Worm (Caenorhabditis elegans): ENCODE measurements around the gene elt-2.

elt-2 gene

DNA sequence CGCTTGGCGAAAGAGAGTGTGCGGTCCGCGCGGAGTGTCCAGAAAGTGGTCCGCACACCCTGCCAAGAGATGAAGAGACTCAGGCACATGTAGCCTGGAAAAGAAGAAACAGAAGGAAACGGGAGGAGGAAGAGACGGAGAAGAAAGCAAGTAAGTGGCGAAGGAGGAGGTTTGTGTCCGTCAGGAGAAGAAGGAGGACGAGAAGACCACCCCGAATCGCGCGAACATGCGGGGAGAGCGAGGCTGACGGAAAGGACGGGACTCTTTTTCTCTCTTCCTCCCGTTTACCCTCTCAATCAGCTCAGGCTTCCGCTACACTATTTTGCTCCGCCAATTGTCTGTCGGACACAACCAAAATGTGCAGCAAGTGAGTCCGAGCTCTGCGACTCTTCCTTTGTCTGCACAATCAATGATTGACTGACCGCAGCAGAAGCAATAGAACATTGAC, 45.5 kb upstream of the elt-2 start (continued):
- TF ChIP-seq ctbp-1 (GFP tag; IDR thresholded peaks at IDR 0.05) (peak; percentile 97), ceh-28 (tag; optimal IDR thresholded peaks at IDR 0.05) (peak; percentile 41), D1046.2 (GFP tag; IDR thresholded peaks at IDR 0.05) (no peak), dpl-1 (GFP tag; optimal IDR thresholded peaks at IDR 0.05) (no peak), nhr-76 (tag; optimal IDR thresholded peaks at IDR 0.05) (no peak), snpc-1.2 (GFP tag; IDR thresholded peaks at IDR 0.05) (no peak), mdt-29 (GFP tag; IDR thresholded peaks at IDR 0.05) (no peak), hlh-30 (tag; optimal IDR thresholded peaks at IDR 0.05; ENCODE audit: insufficient read depth) (peak; percentile 56), nhr-42 (GFP tag; IDR thresholded peaks at IDR 0.05) (no peak), zag-1 (tag; optimal IDR thresholded peaks at IDR 0.05) (peak; percentile 29), nhr-237 (tag; optimal IDR thresholded peaks at IDR 0.05) (no peak), dve-1 (tag; optimal IDR thresholded peaks at IDR 0.05; ENCODE audit: insufficient read depth) (peak; percentile 26), F10B5.3 (tag; optimal IDR thresholded peaks at IDR 0.05) (no peak), ceh-82 (tag; optimal IDR thresholded peaks at IDR 0.05) (no peak), hlh-11 (tag; optimal IDR thresholded peaks at IDR 0.05) (peak; percentile 74), F49E8.2 (tag; optimal IDR thresholded peaks at IDR 0.05; ENCODE audit: borderline replicate concordance) (no peak), snpc-4 (tag; optimal IDR thresholded peaks at IDR 0.05) (no peak), lin-13 (GFP tag; optimal IDR thresholded peaks at IDR 0.05) (no peak), gei-8 (GFP tag; optimal IDR thresholded peaks at IDR 0.05) (no peak), nhr-11 (tag; optimal IDR thresholded peaks at IDR 0.05) (peak; percentile 89), F37D6.2 (tag; optimal IDR thresholded peaks at IDR 0.05) (peak; percentile 80), ztf-7 (tag; optimal IDR thresholded peaks at IDR 0.05) (no peak), Y48G9A.11 (GFP tag; IDR thresholded peaks at IDR 0.05) (no peak), sdz-12 (GFP tag; optimal IDR thresholded peaks at IDR 0.05) (no peak), nhr-10 (tag; optimal IDR thresholded peaks at IDR 0.05) (no peak), daf-8 (GFP tag; IDR thresholded peaks at IDR 0.05) (no peak), lir-3 (tag; optimal IDR thresholded peaks at IDR 0.05) (peak; percentile 70), nhr-41 (GFP tag; IDR thresholded peaks at IDR 0.05) (no peak), ZK337.2 (GFP tag; IDR thresholded peaks at IDR 0.05) (no peak), T20F7.1 (GFP tag; optimal IDR thresholded peaks at IDR 0.05) (no peak), vab-7 (GFP tag; IDR thresholded peaks at IDR 0.05) (no peak), Y5F2A.4 (GFP tag; optimal IDR thresholded peaks at IDR 0.05) (no peak), set-16 (GFP tag; IDR thresholded peaks at IDR 0.05) (peak; percentile 94), ama-1 (optimal IDR thresholded peaks at IDR 0.05) (no peak), saeg-2 (GFP tag; IDR thresholded peaks at IDR 0.05) (no peak), daf-16 (GFP tag; optimal IDR thresholded peaks at IDR 0.05) (peak in 1 of 2 experiments; percentile 19), daf-16 (tag; optimal IDR thresholded peaks at IDR 0.05) (no peak), T26A8.4 (GFP tag; IDR thresholded peaks at IDR 0.05) (no peak), tra-1 (GFP tag; IDR thresholded peaks at IDR 0.05) (0 out of 2 replicates have a peak, but pooled peaks have one; percentile 21), Y75B8A.6 (GFP tag; IDR thresholded peaks at IDR 0.05) (no peak), ces-1 (GFP tag; optimal IDR thresholded peaks at IDR 0.05) (no peak), dmd-8 (GFP tag; IDR thresholded peaks at IDR 0.05) (no peak), skn-1 (tag; optimal IDR thresholded peaks at IDR 0.05) (no peak), lin-1 (GFP tag; IDR thresholded peaks at IDR 0.05) (no peak), nhr-111 (GFP tag; optimal IDR thresholded peaks at IDR 0.05) (no peak), pha-4 (GFP tag; IDR thresholded peaks at IDR 0.05) (no peak; the same call in 1 of the 2 replicates), pha-4 (tag; optimal IDR thresholded peaks at IDR 0.05) (no peak), nhr-77 (tag; optimal IDR thresholded peaks at IDR 0.05) (peak; percentile 7), cey-2 (tag; optimal IDR thresholded peaks at IDR 0.05; ENCODE audit: borderline replicate concordance, insufficient read depth) (no peak), daf-12 (tag; optimal IDR thresholded peaks at IDR 0.05) (no peak), Y105C5A.15 (GFP tag; IDR thresholded peaks at IDR 0.05) (no peak), unc-39 (tag; optimal IDR thresholded peaks at IDR 0.05) (no peak)

Data from whole organism, L4 larva.